Fruit fly (Drosophila melanogaster) whole organism, prepupa: ENCODE data around the gene CG6026.
A peak's percentile ranks its signal among the peaks of the same experiment; 100 is the strongest.

Experiments
- CG11902 ChIP-seq: fragments of 200-800 bp; sonication (Bioruptor generic); optimal IDR thresholded peaks from 3 replicates; lab custom pipeline; 2016; ENCODE audit warnings: missing biosample characterization, missing genetic modification characterization
- CG6163 ChIP-seq: fragments of 200-800 bp; sonication (Bioruptor generic); IDR thresholded peaks from 3 replicates; pipeline ENCODE4 v1.3.6; 2022; ENCODE audit warnings: missing biosample characterization, missing genetic modification characterization
- CG6854 ChIP-seq: fragments of 200-800 bp; sonication (Bioruptor generic); optimal IDR thresholded peaks from 2 replicates; lab custom pipeline; 2017; ENCODE audit warnings: missing biosample characterization, mild to moderate bottlenecking, missing genetic modification characterization
- CG9139 ChIP-seq: fragments of 200-800 bp; sonication (Bioruptor generic); optimal IDR thresholded peaks from 3 replicates; lab custom pipeline; 2017; ENCODE audit warnings: missing biosample characterization, mild to moderate bottlenecking, missing genetic modification characterization
- OdsH ChIP-seq: fragments of 200-800 bp; sonication (Bioruptor generic); optimal IDR thresholded peaks from 3 replicates; lab custom pipeline; 2016; ENCODE audit warnings: missing biosample characterization, missing genetic modification characterization
- Sox102F ChIP-seq: fragments of 200-800 bp; sonication (Bioruptor generic); optimal IDR thresholded peaks from 2 replicates; lab custom pipeline; 2016; ENCODE audit warnings: missing biosample characterization, mild to moderate bottlenecking, missing genetic modification characterization
- Sox15 ChIP-seq: fragments of 200-800 bp; sonication (Bioruptor generic); optimal IDR thresholded peaks from 3 replicates; lab custom pipeline; 2016; ENCODE audit warnings: missing biosample characterization, missing genetic modification characterization
- lz ChIP-seq: fragments of 200-800 bp; sonication (Bioruptor generic); optimal IDR thresholded peaks from 3 replicates; lab custom pipeline; 2016; ENCODE audit warnings: missing biosample characterization, missing genetic modification characterization

DNA sequence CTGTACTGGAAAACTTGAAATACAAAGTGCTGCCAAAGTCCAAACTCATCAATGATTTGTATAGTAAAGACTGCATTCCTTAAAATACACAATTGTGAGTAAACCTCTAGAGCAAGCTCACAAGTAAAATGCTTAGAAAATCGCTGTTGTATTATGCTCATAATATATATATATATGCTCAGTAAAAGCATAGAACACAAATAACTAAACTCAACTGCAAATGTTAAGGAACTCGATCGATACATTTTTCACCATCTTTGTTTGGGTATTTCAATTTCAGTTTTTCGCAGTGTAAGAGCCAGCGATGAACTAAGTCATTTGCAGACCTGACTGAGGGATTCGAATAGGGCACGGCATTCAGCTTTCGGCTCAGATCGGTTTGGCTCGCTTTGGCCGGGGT is 45.8 kb downstream of the CG6026 start:
- TF ChIP-seq CG6163 (GFP tag; lab: Robert Waterston, UW): peak; percentile 44; the same call in 1 of the 3 replicates
- no peak for TF ChIP-seq Sox15
- TF ChIP-seq OdsH: peak; percentile 18
- no peak for TF ChIP-seq CG6854
- TF ChIP-seq lz: no peak
- no peak for TF ChIP-seq CG11902 (GFP tag; lab: Kevin White, UChicago)
- no peak for TF ChIP-seq Sox102F (GFP tag; lab: Kevin White, UChicago)
- TF ChIP-seq CG9139 (GFP tag; lab: Kevin White, UChicago): no peak
